Worm (Caenorhabditis elegans) whole organism, late embryonic: ENCODE data around the gene Y17G7B.8.

ENCODE experiments used
- ama-1 ChIP-seq: fragments of 150-350 bp; optimal IDR thresholded peaks from 2 replicates; lab custom pipeline; 2014
- dmd-4 ChIP-seq: sonication (generic microtip); optimal IDR thresholded peaks from 2 replicates; lab custom pipeline; 2016; ENCODE audit warnings: borderline replicate concordance, missing genetic modification characterization, missing compliant biosample characterization
- fkh-10 ChIP-seq: fragments of 150-350 bp; optimal IDR thresholded peaks from 2 replicates; lab custom pipeline; 2014; ENCODE audit warnings: missing biosample characterization, missing genetic modification reagents, missing genetic modification characterization
- nfya-1 ChIP-seq: sonication (generic microtip); optimal IDR thresholded peaks from 2 replicates; lab custom pipeline; 2017; ENCODE audit warnings: missing genetic modification characterization, mild to moderate bottlenecking, missing compliant biosample characterization, antibody characterized with exemption, moderate library complexity
- pag-3 ChIP-seq: sonication (generic microtip); optimal IDR thresholded peaks from 2 replicates; lab custom pipeline; 2016; ENCODE audit warnings: missing compliant biosample characterization, missing genetic modification characterization, borderline replicate concordance
- pha-2 ChIP-seq: sonication (generic microtip); optimal IDR thresholded peaks from 2 replicates; lab custom pipeline; 2017; ENCODE audit warnings: mild to moderate bottlenecking, missing genetic modification characterization, missing compliant biosample characterization
- pha-4 ChIP-seq: fragments of 150-350 bp; optimal IDR thresholded peaks from 2 replicates; lab custom pipeline; 2018; ENCODE audit warnings: missing biosample characterization, missing genetic modification reagents, missing genetic modification characterization

ce11 chrII:12050607-12051006, 23.1 kb upstream of the Y17G7B.8 start:
- TF ChIP-seq fkh-10 (GFP tag; lab: Kevin White, UChicago) (no peak), pha-2 (tag; lab: Kevin White, UChicago) (no peak), pha-4 (no peak), nfya-1 (tag; lab: Kevin White, UChicago) (no peak), pag-3 (tag; lab: Kevin White, UChicago) (no peak), ama-1 (no peak), dmd-4 (no peak)
